Fruit fly (Drosophila melanogaster): ENCODE measurements around the gene htl.

DNA sequence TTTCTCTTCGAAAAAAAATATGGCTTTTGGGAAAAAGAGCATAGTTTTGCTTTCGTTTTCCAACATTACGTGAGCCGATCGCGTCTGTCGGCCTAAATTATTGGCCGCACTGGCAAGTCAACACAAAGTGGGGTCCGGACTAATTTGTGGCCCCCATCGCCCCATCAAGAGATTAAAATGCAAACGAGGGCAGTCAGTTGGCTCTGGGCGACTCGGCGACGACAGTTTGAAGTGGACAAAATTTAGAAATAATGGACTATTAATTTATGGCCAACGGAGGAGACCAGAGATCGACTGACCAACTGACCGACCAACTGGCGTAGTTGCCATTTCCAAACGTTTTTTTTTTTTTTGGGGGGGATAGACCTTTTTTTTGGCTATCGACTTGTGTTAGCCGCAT is 30.5 kb upstream of the htl start:
- TF ChIP-seq dac (GFP tag; optimal IDR thresholded peaks at IDR 0.05), result no peak
- TF ChIP-seq Blimp-1 (GFP tag; optimal IDR thresholded peaks at IDR 0.05), result no peak
- no peak for TF ChIP-seq CG6163 (GFP tag; IDR thresholded peaks at IDR 0.05)
- TF ChIP-seq Ets96B (tag; optimal IDR thresholded peaks at IDR 0.05), result no peak

Data from whole organism, prepupa.